Worm (Caenorhabditis elegans) whole organism, L4 larva: ENCODE results near the gene lin-3.

Experiments used
- D1046.2 ChIP-seq: fragments of 200-800 bp; sonication (Bioruptor generic); IDR thresholded peaks from 2 replicates; pipeline ENCODE4 v1.3.6; 2022; ENCODE audit warnings: missing genetic modification characterization, missing compliant biosample characterization
- F10B5.3 ChIP-seq: sonication (generic microtip); optimal IDR thresholded peaks from 2 replicates; lab custom pipeline; 2016; ENCODE audit warnings: mild to moderate bottlenecking, missing genetic modification characterization, missing compliant biosample characterization
- F26F4.8 ChIP-seq: fragments of 200-800 bp; sonication (Bioruptor generic); conservative IDR thresholded peaks from 2 replicates; pipeline ENCODE4 v1.3.6; 2022; ENCODE audit warnings: missing genetic modification characterization, missing compliant biosample characterization
- F37D6.2 ChIP-seq: sonication (generic microtip); optimal IDR thresholded peaks from 2 replicates; lab custom pipeline; 2016; ENCODE audit warnings: mild to moderate bottlenecking, missing genetic modification characterization, missing compliant biosample characterization
- F44E2.7 ChIP-seq: fragments of 200-800 bp; sonication (Bioruptor generic); IDR thresholded peaks from 2 replicates; pipeline ENCODE4 v2.1.2; 2022; ENCODE audit warnings: missing genetic modification characterization, missing compliant biosample characterization
- F49E8.2 ChIP-seq: sonication (generic microtip); optimal IDR thresholded peaks from 2 replicates; lab custom pipeline; 2016; ENCODE audit warnings: missing compliant biosample characterization, mild to moderate bottlenecking, missing genetic modification characterization, borderline replicate concordance
- T20F7.1 ChIP-seq: fragments of 200-800 bp; sonication (Bioruptor generic); optimal IDR thresholded peaks from 2 replicates; lab custom pipeline; 2018; ENCODE audit warnings: mild to moderate bottlenecking, missing genetic modification characterization, missing compliant biosample characterization
- T26A8.4 ChIP-seq: fragments of 200-800 bp; sonication (Bioruptor generic); IDR thresholded peaks from 2 replicates; pipeline ENCODE4 v1.3.6; 2022; ENCODE audit warnings: missing genetic modification characterization, missing compliant biosample characterization
- Y105C5A.15 ChIP-seq: fragments of 200-800 bp; sonication (Bioruptor generic); IDR thresholded peaks from 2 replicates; pipeline ENCODE4 v1.3.6; 2022; ENCODE audit warnings: missing genetic modification characterization, missing compliant biosample characterization
- Y5F2A.4 ChIP-seq: fragments of 200-800 bp; sonication (Bioruptor generic); optimal IDR thresholded peaks from 2 replicates; lab custom pipeline; 2018; ENCODE audit warnings: mild to moderate bottlenecking, missing genetic modification characterization, missing compliant biosample characterization
- aly-2 ChIP-seq: sonication (generic microtip); optimal IDR thresholded peaks from 2 replicates; lab custom pipeline; 2018; ENCODE audit warnings: missing biosample characterization, missing genetic modification characterization
- ama-1 ChIP-seq: fragments of 150-350 bp; optimal IDR thresholded peaks from 2 replicates; lab custom pipeline; 2014; ENCODE audit warnings: inconsistent platforms, mixed read lengths
- arid-1 ChIP-seq: fragments of 200-800 bp; sonication (Bioruptor generic); conservative IDR thresholded peaks from 2 replicates; pipeline ENCODE4 v1.3.6; 2022; ENCODE audit warnings: missing genetic modification reagents, missing genetic modification characterization, missing compliant biosample characterization
- attf-4 ChIP-seq: sonication (generic microtip); optimal IDR thresholded peaks from 3 replicates; lab custom pipeline; 2017; ENCODE audit warnings: missing biosample characterization, missing genetic modification characterization
- ceh-20 ChIP-seq: fragments of 200-800 bp; sonication (Bioruptor generic); IDR thresholded peaks from 2 replicates; pipeline ENCODE4 v1.3.6; 2022; ENCODE audit warnings: missing genetic modification reagents, missing genetic modification characterization, missing compliant biosample characterization
- ceh-44 ChIP-seq: fragments of 200-800 bp; sonication (Bioruptor generic); IDR thresholded peaks from 2 replicates; pipeline ENCODE4 v1.3.6; 2022; ENCODE audit warnings: missing genetic modification reagents, missing genetic modification characterization, missing compliant biosample characterization
- ceh-62 ChIP-seq: sonication (generic microtip); optimal IDR thresholded peaks from 2 replicates; lab custom pipeline; 2017; ENCODE audit warnings: missing biosample characterization, missing genetic modification characterization
- daf-16 ChIP-seq, 3 experiments: sonication (generic microtip); optimal IDR thresholded peaks; 2 replicates each; lab custom pipeline; 2016 to 2017; ENCODE audit warnings: missing genetic modification characterization in 3 of 3, missing genetic modification reagents in 3 of 3, mild to moderate bottlenecking in 2 of 3, missing compliant biosample characterization in 2 of 3, missing biosample characterization in 1 of 3, moderate library complexity in 1 of 3
- daf-8 ChIP-seq: fragments of 200-800 bp; sonication (Bioruptor generic); IDR thresholded peaks from 2 replicates; pipeline ENCODE4 v1.3.6; 2022; ENCODE audit warnings: missing genetic modification characterization, missing compliant biosample characterization
- dmd-6 ChIP-seq: fragments of 200-800 bp; sonication (Bioruptor generic); IDR thresholded peaks from 2 replicates; pipeline ENCODE4 v1.3.6; 2022; ENCODE audit warnings: missing genetic modification reagents, missing genetic modification characterization, missing compliant biosample characterization
- dmd-9 ChIP-seq: fragments of 200-800 bp; sonication (Bioruptor generic); IDR thresholded peaks from 2 replicates; pipeline ENCODE4 v1.3.6; 2022; ENCODE audit warnings: missing genetic modification reagents, missing genetic modification characterization, missing compliant biosample characterization
- dpl-1 ChIP-seq: fragments of 150-350 bp; optimal IDR thresholded peaks from 2 replicates; lab custom pipeline; 2014; ENCODE audit warnings: missing biosample characterization, missing genetic modification reagents, missing genetic modification characterization
- duxl-1 ChIP-seq: sonication (generic microtip); optimal IDR thresholded peaks from 2 replicates; lab custom pipeline; 2016; ENCODE audit warnings: mild to moderate bottlenecking, missing genetic modification characterization, moderate library complexity, missing compliant biosample characterization; ENCODE audit not compliant: poor library complexity
- dve-1 ChIP-seq: sonication (generic microtip); optimal IDR thresholded peaks from 2 replicates; lab custom pipeline; 2017; ENCODE audit warnings: antibody characterized with exemption, mild to moderate bottlenecking, missing genetic modification characterization, missing compliant biosample characterization; ENCODE audit not compliant: insufficient read depth
- egl-27 ChIP-seq: sonication (generic microtip); optimal IDR thresholded peaks from 3 replicates; lab custom pipeline; 2017; ENCODE audit warnings: missing biosample characterization, missing genetic modification reagents, missing genetic modification characterization
- egl-43 ChIP-seq: fragments of 200-800 bp; sonication (Bioruptor generic); IDR thresholded peaks from 2 replicates; pipeline ENCODE4 v1.3.6; 2022; ENCODE audit warnings: missing genetic modification reagents, missing genetic modification characterization, missing compliant biosample characterization
- fkh-10 ChIP-seq: fragments of 150-350 bp; optimal IDR thresholded peaks from 2 replicates; lab custom pipeline; 2014; ENCODE audit warnings: missing biosample characterization, missing genetic modification reagents, missing genetic modification characterization
- fos-1 ChIP-seq: fragments of 150-350 bp; optimal IDR thresholded peaks from 2 replicates; lab custom pipeline; 2014; ENCODE audit warnings: missing biosample characterization, missing genetic modification characterization
- gei-8 ChIP-seq: fragments of 200-800 bp; sonication (Bioruptor generic); optimal IDR thresholded peaks from 2 replicates; lab custom pipeline; 2018; ENCODE audit warnings: mild to moderate bottlenecking, missing genetic modification characterization, missing compliant biosample characterization
- hlh-11 ChIP-seq: fragments of 200-800 bp; sonication (Bioruptor generic); optimal IDR thresholded peaks from 2 replicates; lab custom pipeline; 2018; ENCODE audit warnings: mild to moderate bottlenecking, missing genetic modification characterization, missing compliant biosample characterization
- hlh-30 ChIP-seq: sonication (generic microtip); optimal IDR thresholded peaks from 2 replicates; lab custom pipeline; 2017; ENCODE audit warnings: antibody characterized with exemption, mild to moderate bottlenecking, missing genetic modification characterization, missing compliant biosample characterization; ENCODE audit not compliant: insufficient read depth
- hmg-1.1 ChIP-seq: fragments of 200-800 bp; sonication (Bioruptor generic); IDR thresholded peaks from 2 replicates; pipeline ENCODE4 v1.3.6; 2022; ENCODE audit warnings: missing genetic modification reagents, missing genetic modification characterization, missing compliant biosample characterization
- lin-13 ChIP-seq: fragments of 150-350 bp; optimal IDR thresholded peaks from 2 replicates; lab custom pipeline; 2014; ENCODE audit warnings: missing biosample characterization, missing genetic modification reagents, missing genetic modification characterization
- lin-15B ChIP-seq: fragments of 150-350 bp; sonication (generic microtip); optimal IDR thresholded peaks from 3 replicates; lab custom pipeline; 2014; ENCODE audit warnings: missing biosample characterization, missing genetic modification characterization
- lin-39 ChIP-seq: fragments of 150-350 bp; optimal IDR thresholded peaks from 2 replicates; lab custom pipeline; 2014; ENCODE audit warnings: missing biosample characterization, missing genetic modification reagents, missing genetic modification characterization
- lir-3 ChIP-seq: sonication (generic microtip); optimal IDR thresholded peaks from 2 replicates; lab custom pipeline; 2016; ENCODE audit warnings: mild to moderate bottlenecking, missing genetic modification characterization, missing compliant biosample characterization
- madf-9 ChIP-seq: fragments of 200-800 bp; sonication (Bioruptor generic); conservative IDR thresholded peaks from 2 replicates; pipeline ENCODE4 v1.3.6; 2022; ENCODE audit warnings: missing genetic modification reagents, missing genetic modification characterization, missing compliant biosample characterization
- mdt-29 ChIP-seq: fragments of 200-800 bp; sonication (Bioruptor generic); IDR thresholded peaks from 2 replicates; pipeline ENCODE4 v1.3.6; 2022; ENCODE audit warnings: missing genetic modification reagents, missing genetic modification characterization, missing compliant biosample characterization
- mes-2 ChIP-seq: sonication (generic microtip); optimal IDR thresholded peaks from 2 replicates; lab custom pipeline; 2016; ENCODE audit warnings: missing genotype, mild to moderate bottlenecking, missing genetic modification characterization, missing compliant biosample characterization; ENCODE audit not compliant: poor library complexity, severe bottlenecking
- nhr-102 ChIP-seq: sonication (generic microtip); optimal IDR thresholded peaks from 2 replicates; lab custom pipeline; 2016; ENCODE audit warnings: mild to moderate bottlenecking, missing genetic modification characterization, moderate library complexity, missing compliant biosample characterization
- nhr-11 ChIP-seq: fragments of 150-350 bp; optimal IDR thresholded peaks from 2 replicates; lab custom pipeline; 2014; ENCODE audit warnings: missing biosample characterization, missing genetic modification characterization
- nhr-28 ChIP-seq: fragments of 150-350 bp; optimal IDR thresholded peaks from 2 replicates; lab custom pipeline; 2014; ENCODE audit warnings: missing biosample characterization, missing genetic modification characterization
- nhr-48 ChIP-seq: sonication (generic microtip); optimal IDR thresholded peaks from 2 replicates; lab custom pipeline; 2016; ENCODE audit warnings: mild to moderate bottlenecking, missing genetic modification characterization, missing compliant biosample characterization
- nhr-6 ChIP-seq: fragments of 150-350 bp; optimal IDR thresholded peaks from 2 replicates; lab custom pipeline; 2014; ENCODE audit warnings: missing biosample characterization, missing genetic modification characterization
- php-3 ChIP-seq: fragments of 200-800 bp; sonication (Bioruptor generic); IDR thresholded peaks from 2 replicates; pipeline ENCODE4 v1.3.6; 2022; ENCODE audit warnings: missing genetic modification reagents, missing genetic modification characterization, missing compliant biosample characterization
- pqm-1 ChIP-seq: sonication (generic microtip); optimal IDR thresholded peaks from 2 replicates; lab custom pipeline; 2017; ENCODE audit warnings: missing biosample characterization, missing genetic modification characterization
- rbr-2 ChIP-seq: sonication (generic microtip); optimal IDR thresholded peaks from 2 replicates; lab custom pipeline; 2016; ENCODE audit warnings: missing genotype, missing genetic modification characterization, missing compliant biosample characterization
- tag-97 ChIP-seq: fragments of 200-800 bp; sonication (Bioruptor generic); IDR thresholded peaks from 2 replicates; pipeline ENCODE4 v1.3.6; 2022; ENCODE audit warnings: missing genetic modification characterization, missing compliant biosample characterization
- unc-39 ChIP-seq: sonication (generic microtip); optimal IDR thresholded peaks from 2 replicates; lab custom pipeline; 2017; ENCODE audit warnings: missing biosample characterization, missing genetic modification characterization
- ztf-11 ChIP-seq: fragments of 150-350 bp; optimal IDR thresholded peaks from 2 replicates; lab custom pipeline; 2014; ENCODE audit warnings: missing biosample characterization, missing genetic modification characterization
- ztf-7 ChIP-seq: fragments of 150-350 bp; optimal IDR thresholded peaks from 2 replicates; lab custom pipeline; 2014; ENCODE audit warnings: missing biosample characterization, missing genetic modification characterization

lin-3 gene

DNA sequence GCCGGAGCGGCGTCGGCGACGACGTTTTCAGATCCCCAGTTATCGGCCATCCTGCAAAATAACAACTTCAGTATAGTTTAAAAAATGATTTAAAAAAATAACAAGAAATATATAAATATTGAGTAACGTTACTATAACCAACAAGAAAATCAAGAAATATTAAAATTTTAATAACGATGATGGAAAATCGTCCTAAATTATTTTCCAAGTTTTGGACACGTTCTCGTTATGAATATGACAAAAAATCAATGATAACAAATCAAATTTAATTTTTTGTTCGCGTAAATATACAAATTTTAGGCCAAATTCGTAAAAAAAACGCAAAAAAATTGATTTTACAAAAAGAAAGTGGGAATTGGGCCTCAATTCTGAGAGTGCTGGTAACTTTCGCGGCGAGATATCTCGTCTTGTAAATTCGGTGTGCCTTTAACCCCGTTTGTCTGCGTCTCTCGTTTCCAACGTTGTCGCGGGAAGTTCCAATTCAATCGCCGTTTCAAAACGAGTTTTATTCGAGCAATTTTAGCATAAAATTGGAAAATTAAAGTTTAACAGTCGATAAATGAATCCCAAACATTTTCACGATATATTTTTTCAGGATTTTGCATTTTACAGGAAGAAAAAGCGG, 57.0 kb downstream of the lin-3 start, which contains the start of gene rps-5 (continued):
- TF ChIP-seq hlh-30 (tag; lab: Kevin White, UChicago) (peak; percentile 43), hmg-1.1 (GFP tag; lab: Robert Waterston, UW) (0 out of 2 replicates have a peak, but pooled peaks have one; percentile 55), egl-27 (no peak), pqm-1 (tag; lab: Kevin White, UChicago) (no peak), Y5F2A.4 (no peak), lir-3 (tag; lab: Kevin White, UChicago) (no peak), T26A8.4 (GFP tag; lab: Robert Waterston, UW) (no peak), T20F7.1 (GFP tag; lab: Kevin White, UChicago) (no peak), fos-1 (tag; lab: Kevin White, UChicago) (no peak), dmd-6 (GFP tag; lab: Robert Waterston, UW) (no peak), duxl-1 (tag; lab: Kevin White, UChicago) (no peak), F37D6.2 (tag; lab: Kevin White, UChicago) (no peak), aly-2 (tag; lab: Kevin White, UChicago) (no peak), dve-1 (tag; lab: Kevin White, UChicago) (peak; percentile 46), madf-9 (GFP tag; lab: Robert Waterston, UW) (no peak), daf-16 (GFP tag; optimal IDR thresholded peaks at IDR 0.05; lab: Kevin White, UChicago) (no peak), daf-16 (tag; optimal IDR thresholded peaks at IDR 0.05; lab: Kevin White, UChicago) (no peak), hlh-11 (tag; lab: Kevin White, UChicago) (peak; percentile 32), nhr-28 (peak; percentile 17), F10B5.3 (tag; lab: Kevin White, UChicago) (no peak), dmd-9 (GFP tag; lab: Robert Waterston, UW) (no peak), nhr-11 (peak; percentile 22), ceh-20 (no peak), lin-15B (tag; lab: Kevin White, UChicago) (no peak), arid-1 (no peak), F49E8.2 (tag; lab: Kevin White, UChicago) (no peak), gei-8 (GFP tag; lab: Kevin White, UChicago) (no peak), mes-2 (tag; lab: Kevin White, UChicago) (peak; percentile 63), fkh-10 (no peak), nhr-102 (tag; lab: Kevin White, UChicago) (no peak), ama-1 (lab: Kevin White, UChicago) (no peak), mdt-29 (GFP tag; lab: Robert Waterston, UW) (no peak), ceh-44 (GFP tag; lab: Robert Waterston, UW) (no peak), egl-43 (GFP tag; lab: Robert Waterston, UW) (no peak), attf-4 (tag; lab: Kevin White, UChicago) (no peak), F44E2.7 (GFP tag; lab: Robert Waterston, UW) (no peak), F26F4.8 (GFP tag; lab: Robert Waterston, UW) (no peak), nhr-48 (no peak), unc-39 (tag; lab: Kevin White, UChicago) (no peak), ceh-62 (no peak), daf-8 (no peak), ztf-11 (tag; lab: Kevin White, UChicago) (no peak), Y105C5A.15 (no peak), lin-13 (GFP tag; lab: Kevin White, UChicago) (no peak), php-3 (GFP tag; lab: Robert Waterston, UW) (no peak), dpl-1 (GFP tag; lab: Kevin White, UChicago) (peak; percentile 82), ztf-7 (no peak), nhr-6 (peak; percentile 58), rbr-2 (no peak), tag-97 (GFP tag; lab: Robert Waterston, UW) (no peak), lin-39 (tag; lab: Kevin White, UChicago) (no peak), D1046.2 (GFP tag; lab: Robert Waterston, UW) (no peak)
